Fruit fly (Drosophila melanogaster) whole organism, pupa: ENCODE measurements around the gene Sirt6.
A peak's percentile ranks its signal among the peaks of the same experiment; 100 is the strongest.

Experiments
- CG10348 ChIP-seq: fragments of 200-800 bp; sonication (Bioruptor generic); IDR thresholded peaks from 2 replicates; pipeline ENCODE4 v1.3.6; 2022; ENCODE audit warnings: missing biosample characterization, missing genetic modification characterization
- CG12605 ChIP-seq: fragments of 200-800 bp; sonication (Bioruptor generic); IDR thresholded peaks from 2 replicates; pipeline ENCODE4 v1.3.6; 2022; ENCODE audit warnings: missing biosample characterization, missing genetic modification characterization
- CG13204 ChIP-seq: fragments of 200-800 bp; sonication (Bioruptor generic); optimal IDR thresholded peaks from 2 replicates; lab custom pipeline; 2018; ENCODE audit warnings: missing biosample characterization, mild to moderate bottlenecking, missing genetic modification characterization, moderate library complexity
- CG14655 ChIP-seq: fragments of 200-800 bp; sonication (Bioruptor generic); optimal IDR thresholded peaks from 3 replicates; lab custom pipeline; 2017; ENCODE audit warnings: mild to moderate bottlenecking, missing biosample characterization, missing genetic modification reagents, missing genetic modification characterization
- CG15710 ChIP-seq: fragments of 200-800 bp; sonication (Bioruptor generic); optimal IDR thresholded peaks from 2 replicates; lab custom pipeline; 2018; ENCODE audit warnings: missing biosample characterization, mild to moderate bottlenecking, missing genetic modification characterization, moderate library complexity
- CG17806 ChIP-seq: fragments of 200-800 bp; sonication (Bioruptor generic); optimal IDR thresholded peaks from 2 replicates; lab custom pipeline; 2018; ENCODE audit warnings: missing biosample characterization, mild to moderate bottlenecking, missing genetic modification characterization, moderate library complexity
- CG32121 ChIP-seq: fragments of 200-800 bp; sonication (Bioruptor generic); IDR thresholded peaks from 2 replicates; pipeline ENCODE4 v1.3.6; 2022; ENCODE audit warnings: missing biosample characterization, missing genetic modification characterization
- CG34367 ChIP-seq: fragments of 200-800 bp; sonication (Bioruptor generic); optimal IDR thresholded peaks from 2 replicates; lab custom pipeline; 2018; ENCODE audit warnings: missing biosample characterization, mild to moderate bottlenecking, missing genetic modification characterization
- CG4496 ChIP-seq: fragments of 200-800 bp; sonication (Bioruptor generic); IDR thresholded peaks from 3 replicates; pipeline ENCODE4 v1.3.6; 2022; ENCODE audit warnings: missing biosample characterization, missing genetic modification characterization
- CG8159 ChIP-seq: fragments of 200-800 bp; sonication (Bioruptor generic); optimal IDR thresholded peaks from 3 replicates; lab custom pipeline; 2018; ENCODE audit warnings: missing biosample characterization, mild to moderate bottlenecking, missing genetic modification characterization, moderate library complexity
- CG8301 ChIP-seq: fragments of 200-800 bp; sonication (Bioruptor generic); optimal IDR thresholded peaks from 2 replicates; lab custom pipeline; 2018; ENCODE audit warnings: missing biosample characterization, mild to moderate bottlenecking, missing genetic modification characterization
- CG9948 ChIP-seq: fragments of 200-800 bp; sonication (Bioruptor generic); optimal IDR thresholded peaks from 2 replicates; lab custom pipeline; 2018; ENCODE audit warnings: missing biosample characterization, mild to moderate bottlenecking, missing genetic modification characterization, moderate library complexity
- D1 ChIP-seq: fragments of 200-800 bp; sonication (Bioruptor generic); optimal IDR thresholded peaks from 2 replicates; lab custom pipeline; 2018; ENCODE audit warnings: missing biosample characterization, mild to moderate bottlenecking, missing genetic modification characterization, moderate library complexity
- EcR ChIP-seq: fragments of 200-800 bp; sonication (Bioruptor generic); optimal IDR thresholded peaks from 3 replicates; lab custom pipeline; 2019; ENCODE audit warnings: missing biosample characterization, missing genetic modification characterization, mild to moderate bottlenecking, moderate library complexity, missing genetic modification reagents
- Ets98B ChIP-seq: fragments of 200-800 bp; sonication (Bioruptor generic); IDR thresholded peaks from 2 replicates; pipeline ENCODE4 v1.3.6; 2022; ENCODE audit warnings: missing biosample characterization, missing genetic modification characterization
- Pif1A ChIP-seq: fragments of 200-800 bp; sonication (Bioruptor generic); optimal IDR thresholded peaks from 3 replicates; lab custom pipeline; 2016; ENCODE audit warnings: missing biosample characterization, missing genetic modification characterization
- Pif1B ChIP-seq: fragments of 200-800 bp; sonication (Bioruptor generic); optimal IDR thresholded peaks from 3 replicates; lab custom pipeline; 2016; ENCODE audit warnings: missing biosample characterization, missing genetic modification characterization
- Snoo ChIP-seq: fragments of 200-800 bp; sonication (Bioruptor generic); optimal IDR thresholded peaks from 3 replicates; lab custom pipeline; 2017; ENCODE audit warnings: missing biosample characterization, mild to moderate bottlenecking, missing genetic modification characterization, inconsistent platforms
- fd96Ca ChIP-seq: fragments of 200-800 bp; sonication (Bioruptor generic); IDR thresholded peaks from 3 replicates; pipeline ENCODE4 v1.3.6; 2022; ENCODE audit warnings: missing biosample characterization, missing genetic modification characterization
- gl ChIP-seq: fragments of 200-800 bp; sonication (Bioruptor generic); optimal IDR thresholded peaks from 2 replicates; lab custom pipeline; 2018; ENCODE audit warnings: missing biosample characterization, mild to moderate bottlenecking, missing genetic modification characterization
- rn ChIP-seq: fragments of 200-800 bp; sonication (Bioruptor generic); IDR thresholded peaks from 2 replicates; pipeline ENCODE4 v1.3.6; 2022; ENCODE audit warnings: missing biosample characterization, missing genetic modification characterization

Sirt6 gene

dm6 chr3R:10227990-10228389 is 33.7 kb downstream of the Sirt6 start:
- TF ChIP-seq fd96Ca (GFP tag; lab: Robert Waterston, UW) (0 out of 3 replicates have a peak, but pooled peaks have one; percentile 46), CG8159 (no peak)

- peak; percentile 19 for TF ChIP-seq CG13204 (GFP tag; lab: Kevin White, UChicago)
- TF ChIP-seq CG14655 (GFP tag; lab: Kevin White, UChicago) = no peak
Measured at dm6 chr3R:10226132-10227023, 35.3 kb downstream of the Sirt6 start.

- no peak for TF ChIP-seq Pif1B (GFP tag; lab: Kevin White, UChicago)
- TF ChIP-seq Pif1A (GFP tag; lab: Kevin White, UChicago) = no peak
- no peak for TF ChIP-seq CG12605
- no peak for TF ChIP-seq CG14655 (GFP tag; lab: Kevin White, UChicago)
- TF ChIP-seq CG4496 (GFP tag; lab: Robert Waterston, UW) = no peak
- no peak for TF ChIP-seq CG17806 (tag; lab: Kevin White, UChicago)
- TF ChIP-seq CG34367 (tag; lab: Kevin White, UChicago) = no peak
Measured at dm6 chr3R:10225390-10225789, 36.3 kb downstream of the Sirt6 start, which contains the start of gene CG42795. CG42795 (plus strand) TSS chr3R:10225690.

- TF ChIP-seq CG14655 (GFP tag; lab: Kevin White, UChicago) = no peak
- no peak for TF ChIP-seq CG4496 (GFP tag; lab: Robert Waterston, UW)
- TF ChIP-seq Pif1B (GFP tag; lab: Kevin White, UChicago) = no peak
- no peak for TF ChIP-seq EcR (GFP tag; lab: Kevin White, UChicago)
- TF ChIP-seq fd96Ca (GFP tag; lab: Robert Waterston, UW) = no peak
- no peak for TF ChIP-seq Snoo
- TF ChIP-seq CG15710 (tag; lab: Kevin White, UChicago) = no peak
- no peak for TF ChIP-seq gl (tag; lab: Kevin White, UChicago)
- TF ChIP-seq CG12605 = no peak
- no peak for TF ChIP-seq CG17806 (tag; lab: Kevin White, UChicago)
- no peak for TF ChIP-seq CG8159
- no peak for TF ChIP-seq Pif1A (GFP tag; lab: Kevin White, UChicago)
- no peak for TF ChIP-seq D1
- TF ChIP-seq, all 21 proteins: peak for 0
Measured at dm6 chr3R:10224594-10224993, 37.1 kb downstream of the Sirt6 start, which contains the start of the genes CG12817 and CG34107. CG12817 (minus strand) TSS chr3R:10224725. CG34107 (plus strand) TSS chr3R:10224909.

- no peak for TF ChIP-seq rn
- no peak for TF ChIP-seq CG10348
- no peak for TF ChIP-seq fd96Ca (GFP tag; lab: Robert Waterston, UW)
- TF ChIP-seq CG9948 (tag; lab: Kevin White, UChicago) = no peak
- no peak for TF ChIP-seq Pif1A (GFP tag; lab: Kevin White, UChicago)
- TF ChIP-seq EcR (GFP tag; lab: Kevin White, UChicago) = no peak
- no peak for TF ChIP-seq CG14655 (GFP tag; lab: Kevin White, UChicago)
- no peak for TF ChIP-seq CG4496 (GFP tag; lab: Robert Waterston, UW)
- no peak for TF ChIP-seq CG15710 (tag; lab: Kevin White, UChicago)
- TF ChIP-seq CG8301 (tag; lab: Kevin White, UChicago) = no peak
- no peak for TF ChIP-seq CG12605
- no peak for TF ChIP-seq CG8159
- no peak for TF ChIP-seq Pif1B (GFP tag; lab: Kevin White, UChicago)
- TF ChIP-seq Ets98B (GFP tag; lab: Robert Waterston, UW) = no peak
- TF ChIP-seq D1 = no peak
- TF ChIP-seq CG32121 = no peak
- no peak for TF ChIP-seq CG13204 (GFP tag; lab: Kevin White, UChicago)
- TF ChIP-seq, all 21 proteins: peak for 0
Measured at dm6 chr3R:10222416-10222815, 39.2 kb downstream of the Sirt6 start, which contains the start of gene CG12420. CG12420 (plus strand) TSS chr3R:10222698.

dm6 chr3R:10217998-10218397 is 43.7 kb downstream of the Sirt6 start:
- TF ChIP-seq D1 = no peak
- TF ChIP-seq EcR (GFP tag; lab: Kevin White, UChicago) = no peak
- no peak for TF ChIP-seq CG12605
- no peak for TF ChIP-seq CG32121
- no peak for TF ChIP-seq gl (tag; lab: Kevin White, UChicago)
- TF ChIP-seq CG8301 (tag; lab: Kevin White, UChicago) = no peak

- TF ChIP-seq CG14655 (GFP tag; lab: Kevin White, UChicago) = peak; percentile 89
- TF ChIP-seq CG32121 = peak; percentile 91
- peak; percentile 90 for TF ChIP-seq Ets98B (GFP tag; lab: Robert Waterston, UW)
- TF ChIP-seq Snoo = peak; percentile 82
- TF ChIP-seq CG15710 (tag; lab: Kevin White, UChicago) = peak; percentile 96
- TF ChIP-seq Pif1B (GFP tag; lab: Kevin White, UChicago) = peak; percentile 86
- TF ChIP-seq CG10348 = peak; percentile 37; the same call in 1 of the 2 replicates
- peak; percentile 77 for TF ChIP-seq CG12605
- peak; percentile 89 for TF ChIP-seq fd96Ca (GFP tag; lab: Robert Waterston, UW)
- peak; percentile 83 for TF ChIP-seq CG8301 (tag; lab: Kevin White, UChicago)
- TF ChIP-seq CG4496 (GFP tag; lab: Robert Waterston, UW) = peak; percentile 95
- TF ChIP-seq CG9948 (tag; lab: Kevin White, UChicago) = peak; percentile 90
- peak; percentile 94 for TF ChIP-seq CG17806 (tag; lab: Kevin White, UChicago)
- TF ChIP-seq CG13204 (GFP tag; lab: Kevin White, UChicago) = peak; percentile 83
- TF ChIP-seq D1 = peak; percentile 81
- peak; percentile 87 for TF ChIP-seq Pif1A (GFP tag; lab: Kevin White, UChicago)
- peak; percentile 91 for TF ChIP-seq CG34367 (tag; lab: Kevin White, UChicago)
- TF ChIP-seq gl (tag; lab: Kevin White, UChicago) = peak; percentile 83
- peak; percentile 95 for TF ChIP-seq CG8159
- peak; percentile 90 for TF ChIP-seq EcR (GFP tag; lab: Kevin White, UChicago)
- peak; percentile 90 for TF ChIP-seq rn
Measured at dm6 chr3R:10213430-10213829, 48.2 kb downstream of the Sirt6 start.
